Worm (Caenorhabditis elegans) whole organism, L2 larva: Measurements from ENCODE around the gene dos-2.

Experiments used
- fos-1 ChIP-seq: fragments of 150-350 bp; optimal IDR thresholded peaks from 2 replicates; lab custom pipeline; 2014; ENCODE audit warnings: missing biosample characterization, missing genetic modification characterization
- lsy-2 ChIP-seq, 2 experiments: fragments of 150-350 bp in 1 of 2; sonication (generic microtip) in 1 of 2; optimal IDR thresholded peaks; 2 replicates each; lab custom pipeline; 2014 to 2017; ENCODE audit warnings: missing biosample characterization in 2 of 2, missing genetic modification characterization in 2 of 2
- nhr-12 ChIP-seq: fragments of 150-350 bp; optimal IDR thresholded peaks from 2 replicates; lab custom pipeline; 2014; ENCODE audit warnings: missing biosample characterization, missing genetic modification characterization
- nhr-25 ChIP-seq: fragments of 150-350 bp; sonication (generic microtip); optimal IDR thresholded peaks from 3 replicates; lab custom pipeline; 2014; ENCODE audit warnings: missing biosample characterization, missing genetic modification characterization
- snpc-4 ChIP-seq: fragments of 150-350 bp; optimal IDR thresholded peaks from 2 replicates; lab custom pipeline; 2014; ENCODE audit warnings: missing biosample characterization, missing genetic modification characterization
- unc-62 ChIP-seq: fragments of 150-350 bp; optimal IDR thresholded peaks from 2 replicates; lab custom pipeline; 2014; ENCODE audit warnings: missing biosample characterization, missing genetic modification reagents, missing genetic modification characterization

DNA sequence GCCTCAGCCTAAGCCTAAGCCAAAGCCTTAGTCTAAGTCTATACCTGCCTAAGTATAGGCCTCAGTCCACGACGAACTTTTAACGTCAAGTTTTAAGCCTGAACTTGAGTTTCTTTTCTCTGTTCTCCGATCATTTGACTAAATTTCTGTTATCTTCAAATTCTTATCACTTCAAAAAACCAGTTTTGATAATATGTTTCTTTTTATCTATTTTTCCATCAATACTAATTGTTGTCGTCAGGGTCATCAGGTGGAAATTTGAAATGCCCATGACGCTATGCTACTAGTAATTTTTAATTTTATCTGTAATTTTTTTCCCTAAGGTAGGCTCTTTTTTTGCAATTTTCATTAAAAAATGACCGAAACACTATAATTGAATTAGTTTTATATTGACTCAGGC is 35.5 kb downstream of the dos-2 start:
- TF ChIP-seq fos-1 (tag; lab: Kevin White, UChicago), result no peak
- no peak for TF ChIP-seq lsy-2 (tag; optimal IDR thresholded peaks at IDR 0.05; lab: Kevin White, UChicago)
- TF ChIP-seq nhr-12 (tag; lab: Kevin White, UChicago), result no peak
- no peak for TF ChIP-seq snpc-4 (tag; lab: Kevin White, UChicago)
- TF ChIP-seq unc-62, result no peak
- no peak for TF ChIP-seq nhr-25 (tag; lab: Kevin White, UChicago)
